Fruit fly (Drosophila melanogaster) Kc167 (cell line): ENCODE results near the gene syd.

Experiments used
- Myc ChIP-seq: fragments of >200 bp; optimal IDR thresholded peaks from 2 replicates; lab custom pipeline; 2017; ENCODE audit warnings: missing external identifiers
- insv ChIP-seq: fragments of >200 bp; optimal IDR thresholded peaks from 3 replicates; lab custom pipeline; 2018; ENCODE audit warnings: missing external identifiers

- TF ChIP-seq insv (lab: Kevin White, UChicago) (no peak), Myc (lab: Kevin White, UChicago) (no peak)
These were observed 48.8 kb upstream of the syd start for dm6 chr3L:7984623-7985237.
